Fruit fly (Drosophila melanogaster): ENCODE data around the gene Phlpp.

Phlpp gene

dm6 chr2L:19010566-19010965 is 48.4 kb upstream of the Phlpp start, which contains the start of gene robl37BC:
Gene robl37BC (plus strand): TSS chr2L:19010866.
- TF ChIP-seq tai (GFP tag; optimal IDR thresholded peaks at IDR 0.05) (no peak), Dfd (GFP tag; optimal IDR thresholded peaks at IDR 0.05) (no peak), OdsH (GFP tag; optimal IDR thresholded peaks at IDR 0.05) (no peak), br (GFP tag; optimal IDR thresholded peaks at IDR 0.05) (no peak), GATAd (GFP tag; optimal IDR thresholded peaks at IDR 0.05) (no peak), lola (GFP tag; optimal IDR thresholded peaks at IDR 0.05) (no peak), CrebA (GFP tag; optimal IDR thresholded peaks at IDR 0.05; ENCODE audit: borderline replicate concordance) (no peak), dsf (GFP tag; optimal IDR thresholded peaks at IDR 0.05; ENCODE audit: borderline replicate concordance) (no peak), CG9705 (GFP tag; optimal IDR thresholded peaks at IDR 0.05) (no peak), Sp1 (GFP tag; optimal IDR thresholded peaks at IDR 0.05) (no peak), CG32264 (GFP tag; optimal IDR thresholded peaks at IDR 0.05) (no peak)

dm6 chr2L:19011895-19012645 is 46.9 kb upstream of the Phlpp start:
- TF ChIP-seq dsf (GFP tag; optimal IDR thresholded peaks at IDR 0.05; ENCODE audit: borderline replicate concordance) = no peak
- TF ChIP-seq Abd-B (GFP tag; optimal IDR thresholded peaks at IDR 0.05) = no peak
- no peak for TF ChIP-seq jim (GFP tag; optimal IDR thresholded peaks at IDR 0.05)
- peak; percentile 52 for TF ChIP-seq dmrt93B (GFP tag; optimal IDR thresholded peaks at IDR 0.05)
- TF ChIP-seq ey (GFP tag; optimal IDR thresholded peaks at IDR 0.05) = peak; percentile 81
- TF ChIP-seq Vsx2 (GFP tag; optimal IDR thresholded peaks at IDR 0.05; ENCODE audit: partially characterized antibody) = no peak
- TF ChIP-seq Myc (optimal IDR thresholded peaks at IDR 0.05) = no peak
- peak; percentile 25 for TF ChIP-seq brk (GFP tag; optimal IDR thresholded peaks at IDR 0.05)
- TF ChIP-seq OdsH (GFP tag; optimal IDR thresholded peaks at IDR 0.05) = peak; percentile 61
- peak; percentile 73 for TF ChIP-seq rgr (GFP tag; optimal IDR thresholded peaks at IDR 0.05)
- peak; percentile 66 for TF ChIP-seq sv (GFP tag; optimal IDR thresholded peaks at IDR 0.05)
- TF ChIP-seq Jra (GFP tag; optimal IDR thresholded peaks at IDR 0.05) = peak; percentile 29
- peak; percentile 84 for TF ChIP-seq fru (GFP tag; optimal IDR thresholded peaks at IDR 0.05)
- TF ChIP-seq usp (GFP tag; optimal IDR thresholded peaks at IDR 0.05) = no peak
- TF ChIP-seq HLH106 (tag; optimal IDR thresholded peaks at IDR 0.05) = peak; percentile 74
- no peak for TF ChIP-seq tai (GFP tag; optimal IDR thresholded peaks at IDR 0.05)
- TF ChIP-seq N (GFP tag; optimal IDR thresholded peaks at IDR 0.05) = no peak
- no peak for TF ChIP-seq Hr83 (GFP tag; optimal IDR thresholded peaks at IDR 0.05; ENCODE audit: poor library complexity, severe bottlenecking)
- no peak for TF ChIP-seq GATAd (GFP tag; optimal IDR thresholded peaks at IDR 0.05)
- TF ChIP-seq Hr78 (GFP tag; optimal IDR thresholded peaks at IDR 0.05) = no peak
- TF ChIP-seq Hnf4 (GFP tag; optimal IDR thresholded peaks at IDR 0.05) = peak; percentile 43
- no peak for TF ChIP-seq lola (GFP tag; optimal IDR thresholded peaks at IDR 0.05)
- TF ChIP-seq Rel (GFP tag; optimal IDR thresholded peaks at IDR 0.05) = no peak
- TF ChIP-seq Rel (tag; optimal IDR thresholded peaks at IDR 0.05) = no peak
- peak; percentile 48 for TF ChIP-seq psq (GFP tag; optimal IDR thresholded peaks at IDR 0.05)
- TF ChIP-seq h (GFP tag; optimal IDR thresholded peaks at IDR 0.05) = peak; percentile 80
- no peak for TF ChIP-seq Dfd (GFP tag; optimal IDR thresholded peaks at IDR 0.05)
- TF ChIP-seq foxo (GFP tag; optimal IDR thresholded peaks at IDR 0.05) = peak in 1 of 2 experiments; percentile 77
- peak; percentile 75 for TF ChIP-seq Sp1 (GFP tag; optimal IDR thresholded peaks at IDR 0.05)
- TF ChIP-seq CG32264 (GFP tag; optimal IDR thresholded peaks at IDR 0.05) = no peak
- TF ChIP-seq Mio (GFP tag; optimal IDR thresholded peaks at IDR 0.05) = no peak
- TF ChIP-seq woc (GFP tag; optimal IDR thresholded peaks at IDR 0.05) = peak; percentile 68
- TF ChIP-seq dl (GFP tag; optimal IDR thresholded peaks at IDR 0.05; ENCODE audit: insufficient read depth in 1 of 2, partially characterized antibody in 2 of 2) = no peak
- no peak for TF ChIP-seq pan (optimal IDR thresholded peaks at IDR 0.05)
- TF ChIP-seq Dif (GFP tag; optimal IDR thresholded peaks at IDR 0.05; ENCODE audit: partially characterized antibody) = no peak
- no peak for TF ChIP-seq sage (GFP tag; optimal IDR thresholded peaks at IDR 0.05)
- no peak for TF ChIP-seq CG9705 (GFP tag; optimal IDR thresholded peaks at IDR 0.05)
- peak; percentile 76 for TF ChIP-seq br (GFP tag; optimal IDR thresholded peaks at IDR 0.05)
- TF ChIP-seq CrebA (GFP tag; optimal IDR thresholded peaks at IDR 0.05; ENCODE audit: borderline replicate concordance) = no peak
